Worm (Caenorhabditis elegans) whole organism, L4 larva: ENCODE data around the gene fubl-2.

ENCODE experiments used
- F10B5.3 ChIP-seq: sonication (generic microtip); optimal IDR thresholded peaks from 2 replicates; lab custom pipeline; 2016; ENCODE audit warnings: mild to moderate bottlenecking, missing genetic modification characterization, missing compliant biosample characterization
- F26F4.8 ChIP-seq: fragments of 200-800 bp; sonication (Bioruptor generic); conservative IDR thresholded peaks from 2 replicates; pipeline ENCODE4 v1.3.6; 2022; ENCODE audit warnings: missing genetic modification characterization, missing compliant biosample characterization
- F49E8.2 ChIP-seq: sonication (generic microtip); optimal IDR thresholded peaks from 2 replicates; lab custom pipeline; 2016; ENCODE audit warnings: missing compliant biosample characterization, mild to moderate bottlenecking, missing genetic modification characterization, borderline replicate concordance
- R02D3.7 ChIP-seq: fragments of 150-350 bp; sonication (generic microtip); optimal IDR thresholded peaks from 3 replicates; lab custom pipeline; 2014; ENCODE audit warnings: missing biosample characterization, missing genetic modification characterization
- T20F7.1 ChIP-seq: fragments of 200-800 bp; sonication (Bioruptor generic); optimal IDR thresholded peaks from 2 replicates; lab custom pipeline; 2018; ENCODE audit warnings: mild to moderate bottlenecking, missing genetic modification characterization, missing compliant biosample characterization
- attf-4 ChIP-seq: sonication (generic microtip); optimal IDR thresholded peaks from 3 replicates; lab custom pipeline; 2017; ENCODE audit warnings: missing biosample characterization, missing genetic modification characterization
- ceh-20 ChIP-seq: fragments of 200-800 bp; sonication (Bioruptor generic); IDR thresholded peaks from 2 replicates; pipeline ENCODE4 v1.3.6; 2022; ENCODE audit warnings: missing genetic modification reagents, missing genetic modification characterization, missing compliant biosample characterization
- ces-1 ChIP-seq: fragments of 150-350 bp; sonication (generic microtip); optimal IDR thresholded peaks from 4 replicates; lab custom pipeline; 2014; ENCODE audit warnings: missing biosample characterization, missing genetic modification reagents, missing genetic modification characterization
- egl-43 ChIP-seq: fragments of 200-800 bp; sonication (Bioruptor generic); IDR thresholded peaks from 2 replicates; pipeline ENCODE4 v1.3.6; 2022; ENCODE audit warnings: missing genetic modification reagents, missing genetic modification characterization, missing compliant biosample characterization
- hlh-11 ChIP-seq: fragments of 200-800 bp; sonication (Bioruptor generic); optimal IDR thresholded peaks from 2 replicates; lab custom pipeline; 2018; ENCODE audit warnings: mild to moderate bottlenecking, missing genetic modification characterization, missing compliant biosample characterization
- lin-38 ChIP-seq: fragments of 200-800 bp; sonication (Bioruptor generic); IDR thresholded peaks from 2 replicates; pipeline ENCODE4 v1.3.6; 2022; ENCODE audit warnings: missing genetic modification reagents, missing genetic modification characterization, missing compliant biosample characterization
- madf-5 ChIP-seq, 2 experiments: fragments of 200-800 bp; sonication (Bioruptor generic); IDR thresholded peaks; 2 replicates each; pipeline ENCODE4 v1.3.6; 2022; ENCODE audit warnings: missing compliant biosample characterization in 2 of 2, missing genetic modification characterization in 2 of 2
- mep-1 ChIP-seq: fragments of 150-350 bp; sonication (generic microtip); optimal IDR thresholded peaks from 3 replicates; lab custom pipeline; 2014; ENCODE audit warnings: missing biosample characterization, missing genetic modification characterization
- nhr-11 ChIP-seq: fragments of 150-350 bp; optimal IDR thresholded peaks from 2 replicates; lab custom pipeline; 2014; ENCODE audit warnings: missing biosample characterization, missing genetic modification characterization
- nhr-28 ChIP-seq: fragments of 150-350 bp; optimal IDR thresholded peaks from 2 replicates; lab custom pipeline; 2014; ENCODE audit warnings: missing biosample characterization, missing genetic modification characterization
- nhr-76 ChIP-seq: fragments of 150-350 bp; optimal IDR thresholded peaks from 2 replicates; lab custom pipeline; 2014; ENCODE audit warnings: missing biosample characterization, missing genetic modification characterization
- nhr-77 ChIP-seq: fragments of 150-350 bp; optimal IDR thresholded peaks from 2 replicates; lab custom pipeline; 2014; ENCODE audit warnings: missing biosample characterization, missing genetic modification characterization
- php-3 ChIP-seq: fragments of 200-800 bp; sonication (Bioruptor generic); IDR thresholded peaks from 2 replicates; pipeline ENCODE4 v1.3.6; 2022; ENCODE audit warnings: missing genetic modification reagents, missing genetic modification characterization, missing compliant biosample characterization
- set-16 ChIP-seq: fragments of 200-800 bp; sonication (Bioruptor generic); IDR thresholded peaks from 2 replicates; pipeline ENCODE4 v1.3.6; 2022; ENCODE audit warnings: missing genetic modification reagents, missing genetic modification characterization, missing compliant biosample characterization
- unc-130 ChIP-seq: sonication (generic microtip); optimal IDR thresholded peaks from 2 replicates; lab custom pipeline; 2016; ENCODE audit warnings: missing genetic modification reagents, missing genetic modification characterization, missing compliant biosample characterization

The fubl-2 gene

ce11 chrIII:7056241-7056640 lies 31.3 kb downstream of the fubl-2 start, which contains the start of gene R01H2.2:
TSS of gene R01H2.2 (plus strand) at chrIII:7056541.
- TF ChIP-seq unc-130 (GFP tag; lab: Kevin White, UChicago) = no peak
- no peak for TF ChIP-seq T20F7.1 (GFP tag; lab: Kevin White, UChicago)
- TF ChIP-seq nhr-28 = no peak
- TF ChIP-seq F10B5.3 (tag; lab: Kevin White, UChicago) = no peak
- TF ChIP-seq egl-43 (GFP tag; lab: Robert Waterston, UW) = no peak
- TF ChIP-seq attf-4 (tag; lab: Kevin White, UChicago) = no peak
- TF ChIP-seq R02D3.7 (tag; lab: Kevin White, UChicago) = no peak
- no peak for TF ChIP-seq hlh-11
- TF ChIP-seq lin-38 (GFP tag; lab: Robert Waterston, UW) = no peak
- no peak for TF ChIP-seq nhr-11 (tag; lab: Kevin White, UChicago)
- TF ChIP-seq nhr-77 (tag; lab: Kevin White, UChicago) = no peak
- TF ChIP-seq ceh-20 (GFP tag; lab: Robert Waterston, UW) = no peak
- TF ChIP-seq mep-1 (tag; lab: Kevin White, UChicago) = no peak
- no peak for TF ChIP-seq set-16 (GFP tag; lab: Robert Waterston, UW)

- no peak for TF ChIP-seq madf-5 (GFP tag; IDR thresholded peaks at IDR 0.05; lab: Robert Waterston, UW)
- TF ChIP-seq F26F4.8 = no peak
- TF ChIP-seq php-3 = no peak
- no peak for TF ChIP-seq ces-1
- TF ChIP-seq nhr-76 (tag; lab: Kevin White, UChicago) = no peak
- no peak for TF ChIP-seq F49E8.2 (tag; lab: Kevin White, UChicago)
These were observed 41.9 kb downstream of the fubl-2 start, which contains the start of gene R01H2.7 for ce11 chrIII:7045643-7046042. TSS of gene R01H2.7 (minus strand) at chrIII:7045743.
